Worm (Caenorhabditis elegans) whole organism, young adult: ENCODE results near the gene rme-4.

Experiments used
- Y53G8AR.9 ChIP-seq: fragments of 200-800 bp; sonication (Bioruptor generic); conservative IDR thresholded peaks from 2 replicates; pipeline ENCODE4 v1.3.6; 2022; ENCODE audit warnings: missing genetic modification reagents, missing genetic modification characterization, missing compliant biosample characterization
- ama-1 ChIP-seq, 3 experiments: fragments of 150-350 bp in 1 of 3; sonication (generic microtip) in 2 of 3; optimal IDR thresholded peaks; 2 replicates each; lab custom pipeline; 2014 to 2018; ENCODE audit warnings: missing biosample characterization in 2 of 3, missing genetic modification characterization in 2 of 3, missing genetic modification reagents in 2 of 3
- athp-1 ChIP-seq: sonication (generic microtip); optimal IDR thresholded peaks from 2 replicates; lab custom pipeline; 2017; ENCODE audit warnings: mild to moderate bottlenecking, missing genetic modification characterization, missing compliant biosample characterization
- ekl-4 ChIP-seq: fragments of 200-800 bp; sonication (Bioruptor generic); IDR thresholded peaks from 2 replicates; pipeline ENCODE4 v1.3.6; 2022; ENCODE audit warnings: missing genetic modification reagents, missing genetic modification characterization, missing compliant biosample characterization
- ets-4 ChIP-seq: fragments of 200-800 bp; sonication (Bioruptor generic); optimal IDR thresholded peaks from 2 replicates; lab custom pipeline; 2018; ENCODE audit warnings: mild to moderate bottlenecking, missing genetic modification characterization, missing compliant biosample characterization
- hsf-1 ChIP-seq: fragments of 200-800 bp; sonication (Bioruptor generic); IDR thresholded peaks from 2 replicates; pipeline ENCODE4 v1.3.6; 2022; ENCODE audit warnings: missing genetic modification reagents, missing genetic modification characterization, missing compliant biosample characterization
- nfya-1 ChIP-seq: sonication (generic microtip); optimal IDR thresholded peaks from 2 replicates; lab custom pipeline; 2017; ENCODE audit warnings: antibody characterized with exemption, missing compliant biosample characterization, missing genetic modification characterization, borderline replicate concordance; ENCODE audit not compliant: insufficient read depth
- nhr-179 ChIP-seq: sonication (generic microtip); optimal IDR thresholded peaks from 2 replicates; lab custom pipeline; 2016; ENCODE audit warnings: mild to moderate bottlenecking, missing genetic modification characterization, missing compliant biosample characterization
- nhr-80 ChIP-seq: sonication (generic microtip); optimal IDR thresholded peaks from 2 replicates; lab custom pipeline; 2016; ENCODE audit warnings: missing genetic modification characterization, missing compliant biosample characterization
- nhr-90 ChIP-seq: sonication (generic microtip); optimal IDR thresholded peaks from 2 replicates; lab custom pipeline; 2016; ENCODE audit warnings: missing genotype, mild to moderate bottlenecking, missing genetic modification characterization, missing compliant biosample characterization

DNA sequence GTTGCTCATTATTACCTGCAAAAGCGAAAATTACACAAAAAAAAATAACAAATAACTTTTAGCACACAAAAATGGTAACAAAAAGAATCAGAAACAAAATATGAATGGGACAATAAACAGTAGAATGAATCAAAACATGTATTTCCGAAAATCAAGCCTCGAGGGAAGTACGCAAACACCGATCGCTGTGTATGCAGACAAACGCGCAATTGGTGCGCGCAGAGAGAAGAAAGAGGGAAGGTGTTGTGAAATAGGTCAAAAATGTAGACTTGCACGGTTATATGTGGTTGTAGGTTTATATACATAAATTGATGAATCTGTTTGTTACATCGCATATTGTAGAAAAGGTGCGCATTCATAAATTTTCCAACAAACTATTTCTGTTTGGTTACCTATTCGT is 40.1 kb upstream of the rme-4 start, which contains the start of gene cdk-11.2:
- TF ChIP-seq nhr-80 (tag; lab: Kevin White, UChicago) (peak; percentile 42), nhr-179 (tag; lab: Kevin White, UChicago) (no peak), ekl-4 (GFP tag; lab: Robert Waterston, UW) (no peak), nhr-90 (no peak), hsf-1 (GFP tag; lab: Robert Waterston, UW) (no peak), athp-1 (tag; lab: Kevin White, UChicago) (no peak), nfya-1 (tag; lab: Kevin White, UChicago) (no peak), ama-1 (optimal IDR thresholded peaks at IDR 0.05; lab: Kevin White, UChicago) (no peak), ama-1 (GFP tag; optimal IDR thresholded peaks at IDR 0.05; lab: Kevin White, UChicago) (no peak), ets-4 (no peak), Y53G8AR.9 (GFP tag; lab: Robert Waterston, UW) (no peak)
